Fruit fly (Drosophila melanogaster): ENCODE results near the gene CG9948.

Gene CG9948

dm6 chr3L:6955254-6956229 lies at the start of gene CG9948, which contains the start of gene CG10077:
CG9948 (plus strand) TSS chr3L:6955991.
CG10077 (minus strand) TSS chr3L:6955904.
- TF ChIP-seq CG8478 (optimal IDR thresholded peaks at IDR 0.05) (no peak), CTCF (optimal IDR thresholded peaks at IDR 0.05) (no peak)

dm6 chr3L:6906758-6907157 lies 49.0 kb upstream of the CG9948 start:
- peak; percentile 89 to 94 for TF ChIP-seq CTCF (optimal IDR thresholded peaks at IDR 0.05)
- no peak for TF ChIP-seq CG8478 (optimal IDR thresholded peaks at IDR 0.05)

dm6 chr3L:6911219-6911618 lies 44.6 kb upstream of the CG9948 start:
- no peak for TF ChIP-seq CTCF (optimal IDR thresholded peaks at IDR 0.05)
- TF ChIP-seq CG8478 (optimal IDR thresholded peaks at IDR 0.05), result no peak

- TF ChIP-seq CTCF (optimal IDR thresholded peaks at IDR 0.05), result no peak
- TF ChIP-seq CG8478 (optimal IDR thresholded peaks at IDR 0.05), result no peak
Measured at dm6 chr3L:6913823-6914222, 42.0 kb upstream of the CG9948 start.

dm6 chr3L:6914776-6915175 lies 41.0 kb upstream of the CG9948 start, which contains the start of gene Prat2:
Prat2 (minus strand) TSS chr3L:6914876.
- TF ChIP-seq CTCF (optimal IDR thresholded peaks at IDR 0.05), result no peak

- TF ChIP-seq CG8478 (optimal IDR thresholded peaks at IDR 0.05), result no peak
- no peak for TF ChIP-seq CTCF (optimal IDR thresholded peaks at IDR 0.05)
Measured at dm6 chr3L:6919213-6919612, 36.6 kb upstream of the CG9948 start.

dm6 chr3L:6925843-6926242 lies 29.9 kb upstream of the CG9948 start:
- TF ChIP-seq CTCF (optimal IDR thresholded peaks at IDR 0.05) (peak in 1 of 2 experiments; percentile 28), CG8478 (optimal IDR thresholded peaks at IDR 0.05) (no peak)

- no peak for TF ChIP-seq CG8478 (optimal IDR thresholded peaks at IDR 0.05)
- no peak for TF ChIP-seq CTCF (optimal IDR thresholded peaks at IDR 0.05)
Measured at dm6 chr3L:6931850-6932249, 23.9 kb upstream of the CG9948 start, which contains the start of gene CG45413. CG45413 (minus strand) TSS chr3L:6931950.

dm6 chr3L:6932626-6933025 lies 23.2 kb upstream of the CG9948 start, which contains the start of gene CG14820:
CG14820 (plus strand) TSS chr3L:6932926.
- TF ChIP-seq CG8478 (optimal IDR thresholded peaks at IDR 0.05), result no peak
- TF ChIP-seq CTCF (optimal IDR thresholded peaks at IDR 0.05), result no peak

dm6 chr3L:6934799-6935318 lies 20.9 kb upstream of the CG9948 start:
- no peak for TF ChIP-seq CG8478 (optimal IDR thresholded peaks at IDR 0.05)

- TF ChIP-seq CG8478 (optimal IDR thresholded peaks at IDR 0.05), result no peak
- TF ChIP-seq CTCF (optimal IDR thresholded peaks at IDR 0.05), result peak in 1 of 2 experiments; percentile 31
Measured at dm6 chr3L:6942103-6942830, 13.5 kb upstream of the CG9948 start.

- TF ChIP-seq CTCF (optimal IDR thresholded peaks at IDR 0.05) (no peak), CG8478 (optimal IDR thresholded peaks at IDR 0.05) (no peak)
Measured at dm6 chr3L:6942831-6943114, 13.0 kb upstream of the CG9948 start, which contains the start of gene tow. tow (plus strand) TSS chr3L:6942856.

- no peak for TF ChIP-seq CTCF (optimal IDR thresholded peaks at IDR 0.05)
- TF ChIP-seq CG8478 (optimal IDR thresholded peaks at IDR 0.05), result no peak
Measured at dm6 chr3L:6943204-6943947, 12.4 kb upstream of the CG9948 start.

dm6 chr3L:6943948-6944319 lies 11.9 kb upstream of the CG9948 start:
- TF ChIP-seq CTCF (optimal IDR thresholded peaks at IDR 0.05) (no peak), CG8478 (optimal IDR thresholded peaks at IDR 0.05) (no peak)

- no peak for TF ChIP-seq CTCF (optimal IDR thresholded peaks at IDR 0.05)
- no peak for TF ChIP-seq CG8478 (optimal IDR thresholded peaks at IDR 0.05)
Measured at dm6 chr3L:6945357-6945756, 10.4 kb upstream of the CG9948 start.

All from S2 (cell line).